Fruit fly (Drosophila melanogaster) whole organism, embryonic: ENCODE data around the gene CG10621.

Source experiments
- Aef1 ChIP-seq: fragments of 200-800 bp; sonication (Bioruptor generic); IDR thresholded peaks from 3 replicates; pipeline ENCODE4 v1.3.6; 2022; ENCODE audit warnings: missing biosample characterization, missing genetic modification characterization
- Bgb ChIP-seq: fragments of 200-800 bp; sonication (Bioruptor generic); IDR thresholded peaks from 2 replicates; pipeline ENCODE4 v1.3.6; 2022; ENCODE audit warnings: missing biosample characterization, missing genetic modification characterization; ENCODE audit not compliant: partially characterized antibody
- CG10274 ChIP-seq: fragments of 200-800 bp; sonication (Bioruptor generic); optimal IDR thresholded peaks from 3 replicates; lab custom pipeline; 2017; ENCODE audit warnings: missing biosample characterization, mild to moderate bottlenecking, missing genetic modification characterization
- CG10321 ChIP-seq: fragments of 200-800 bp; sonication (Bioruptor generic); IDR thresholded peaks from 2 replicates; pipeline ENCODE4 v1.3.6; 2022; ENCODE audit warnings: missing biosample characterization, missing genetic modification characterization
- CG11695 ChIP-seq: fragments of 200-800 bp; sonication (Bioruptor generic); IDR thresholded peaks from 3 replicates; pipeline ENCODE4 v1.3.6; 2022; ENCODE audit warnings: missing biosample characterization, missing genetic modification characterization
- CG12299 ChIP-seq: fragments of 200-800 bp; sonication (Bioruptor generic); optimal IDR thresholded peaks from 2 replicates; lab custom pipeline; 2018; ENCODE audit warnings: missing biosample characterization, mild to moderate bottlenecking, missing genetic modification characterization
- CG13123 ChIP-seq: fragments of 200-800 bp; sonication (Bioruptor generic); optimal IDR thresholded peaks from 2 replicates; lab custom pipeline; 2016; ENCODE audit warnings: missing biosample characterization, missing genetic modification characterization
- CG14860 ChIP-seq: fragments of 200-800 bp; sonication (Bioruptor generic); IDR thresholded peaks from 3 replicates; pipeline ENCODE4 v1.3.6; 2022; ENCODE audit warnings: missing biosample characterization, missing genetic modification characterization; ENCODE audit not compliant: partially characterized antibody
- CG15073 ChIP-seq: fragments of 200-800 bp; sonication (Bioruptor generic); optimal IDR thresholded peaks from 2 replicates; lab custom pipeline; 2016; ENCODE audit warnings: missing biosample characterization, missing genetic modification characterization
- CG1529 ChIP-seq: fragments of 200-800 bp; sonication (Bioruptor generic); optimal IDR thresholded peaks from 3 replicates; lab custom pipeline; 2018; ENCODE audit warnings: missing biosample characterization, missing genetic modification characterization
- CG16779 ChIP-seq: fragments of 200-800 bp; sonication (Bioruptor generic); IDR thresholded peaks from 2 replicates; pipeline ENCODE4 v1.3.6; 2022; ENCODE audit warnings: missing biosample characterization, missing genetic modification characterization
- CG17328 ChIP-seq: fragments of 200-800 bp; sonication (Bioruptor generic); IDR thresholded peaks from 2 replicates; pipeline ENCODE4 v1.3.6; 2022; ENCODE audit warnings: missing biosample characterization, missing genetic modification characterization
- CG18476 ChIP-seq: fragments of 200-800 bp; sonication (Bioruptor generic); optimal IDR thresholded peaks from 2 replicates; lab custom pipeline; 2016; ENCODE audit warnings: missing biosample characterization, mild to moderate bottlenecking, missing genetic modification characterization
- CG31441 ChIP-seq: fragments of 200-800 bp; sonication (Bioruptor generic); IDR thresholded peaks from 2 replicates; pipeline ENCODE4 v1.3.6; 2022; ENCODE audit warnings: missing biosample characterization, missing genetic modification characterization
- CG8359 ChIP-seq: fragments of 200-800 bp; sonication (Bioruptor generic); optimal IDR thresholded peaks from 2 replicates; lab custom pipeline; 2017; ENCODE audit warnings: missing biosample characterization, mild to moderate bottlenecking, missing genetic modification characterization, borderline replicate concordance
- CG8765 ChIP-seq: fragments of 200-800 bp; sonication (Bioruptor generic); IDR thresholded peaks from 2 replicates; pipeline ENCODE4 v1.3.6; 2022; ENCODE audit warnings: missing biosample characterization, missing genetic modification characterization
- CG9797 ChIP-seq: fragments of 200-800 bp; sonication (Bioruptor generic); optimal IDR thresholded peaks from 3 replicates; lab custom pipeline; 2018; ENCODE audit warnings: missing biosample characterization, mild to moderate bottlenecking, missing genetic modification characterization
- D19B ChIP-seq: fragments of 200-800 bp; sonication (Bioruptor generic); optimal IDR thresholded peaks from 2 replicates; lab custom pipeline; 2017; ENCODE audit warnings: missing biosample characterization, mild to moderate bottlenecking, missing genetic modification characterization
- Dad ChIP-seq: fragments of 200-800 bp; sonication (Bioruptor generic); optimal IDR thresholded peaks from 3 replicates; lab custom pipeline; 2016; ENCODE audit warnings: missing biosample characterization, missing genetic modification characterization
- ERR ChIP-seq: fragments of 200-800 bp; sonication (Bioruptor generic); optimal IDR thresholded peaks from 2 replicates; lab custom pipeline; 2016; ENCODE audit warnings: missing biosample characterization, missing genetic modification characterization
- HLH54F ChIP-seq: fragments of 200-800 bp; sonication (Bioruptor generic); optimal IDR thresholded peaks from 3 replicates; lab custom pipeline; 2016; ENCODE audit warnings: missing biosample characterization, missing genetic modification characterization
- Mes4 ChIP-seq: fragments of 200-800 bp; sonication (Bioruptor generic); optimal IDR thresholded peaks from 2 replicates; lab custom pipeline; 2016; ENCODE audit warnings: missing biosample characterization, missing genetic modification characterization
- Neu2 ChIP-seq: fragments of 200-800 bp; sonication (Bioruptor generic); optimal IDR thresholded peaks from 3 replicates; lab custom pipeline; 2016; ENCODE audit warnings: missing biosample characterization, missing genetic modification characterization, borderline replicate concordance
- NfI ChIP-seq: fragments of 200-800 bp; sonication (Bioruptor generic); optimal IDR thresholded peaks from 3 replicates; lab custom pipeline; 2018; ENCODE audit warnings: missing biosample characterization, mild to moderate bottlenecking, missing genetic modification characterization, moderate library complexity
- Ptx1 ChIP-seq: fragments of 200-800 bp; sonication (Bioruptor generic); IDR thresholded peaks from 2 replicates; pipeline ENCODE4 v1.3.6; 2022; ENCODE audit warnings: missing biosample characterization, missing genetic modification characterization
- Side ChIP-seq: fragments of 200-800 bp; sonication (Bioruptor generic); optimal IDR thresholded peaks from 2 replicates; lab custom pipeline; 2016; ENCODE audit warnings: missing biosample characterization, missing genetic modification characterization
- Spps ChIP-seq: fragments of 200-800 bp; sonication (Bioruptor generic); optimal IDR thresholded peaks from 2 replicates; lab custom pipeline; 2018; ENCODE audit warnings: missing biosample characterization, mild to moderate bottlenecking, missing genetic modification characterization
- Usf ChIP-seq: fragments of 200-800 bp; sonication (Bioruptor generic); optimal IDR thresholded peaks from 2 replicates; lab custom pipeline; 2017; ENCODE audit warnings: missing genotype, missing biosample characterization, missing genetic modification characterization
- ap ChIP-seq: fragments of 200-800 bp; sonication (Bioruptor generic); IDR thresholded peaks from 2 replicates; pipeline ENCODE4 v1.3.6; 2022; ENCODE audit warnings: missing biosample characterization, missing genetic modification characterization
- ase ChIP-seq: fragments of 200-800 bp; sonication (Bioruptor generic); IDR thresholded peaks from 3 replicates; pipeline ENCODE4 v1.3.6; 2022; ENCODE audit warnings: missing biosample characterization, missing genetic modification characterization
- bbx ChIP-seq: fragments of 200-800 bp; sonication (Bioruptor generic); IDR thresholded peaks from 2 replicates; pipeline ENCODE4 v1.3.6; 2022; ENCODE audit warnings: missing biosample characterization, missing genetic modification characterization; ENCODE audit not compliant: partially characterized antibody
- bsh ChIP-seq, 2 experiments: fragments of 200-800 bp; sonication (Bioruptor generic); optimal IDR thresholded peaks; 2 replicates each; lab custom pipeline; 2017 to 2018; ENCODE audit warnings: mild to moderate bottlenecking in 2 of 2, missing biosample characterization in 2 of 2, missing genetic modification characterization in 2 of 2, moderate library complexity in 1 of 2
- cato ChIP-seq: fragments of 200-800 bp; sonication (Bioruptor generic); optimal IDR thresholded peaks from 2 replicates; lab custom pipeline; 2016; ENCODE audit warnings: missing biosample characterization, missing genetic modification characterization, borderline replicate concordance
- dan ChIP-seq: fragments of 200-800 bp; sonication (Bioruptor generic); IDR thresholded peaks from 2 replicates; pipeline ENCODE4 v1.3.6; 2022; ENCODE audit warnings: missing biosample characterization, missing genetic modification characterization
- dm ChIP-seq: fragments of 200-800 bp; sonication (Bioruptor generic); optimal IDR thresholded peaks from 3 replicates; lab custom pipeline; 2016; ENCODE audit warnings: missing biosample characterization, missing genetic modification characterization
- dpn ChIP-seq, 2 experiments: fragments of 200-800 bp; sonication (Bioruptor generic); optimal IDR thresholded peaks; 3 replicates each; lab custom pipeline; 2016; ENCODE audit warnings: missing biosample characterization in 2 of 2, missing genetic modification characterization in 2 of 2
- fu2 ChIP-seq: fragments of 200-800 bp; sonication (Bioruptor generic); optimal IDR thresholded peaks from 2 replicates; lab custom pipeline; 2016; ENCODE audit warnings: missing biosample characterization, missing genetic modification characterization
- gfzf ChIP-seq: fragments of 200-800 bp; sonication (Bioruptor generic); optimal IDR thresholded peaks from 2 replicates; lab custom pipeline; 2016; ENCODE audit warnings: missing biosample characterization, mild to moderate bottlenecking, missing genetic modification characterization, moderate library complexity
- kay ChIP-seq: fragments of 200-800 bp; sonication (Bioruptor generic); optimal IDR thresholded peaks from 2 replicates; lab custom pipeline; 2016; ENCODE audit warnings: missing biosample characterization, missing genetic modification characterization
- lola ChIP-seq, 3 experiments: fragments of >200 bp in 2 of 3; fragments of 200-800 bp in 1 of 3; sonication (Bioruptor generic) in 1 of 3; optimal IDR thresholded peaks; 2 replicates each; lab custom pipeline; 2017 to 2019; ENCODE audit warnings: missing biosample characterization in 3 of 3, missing genetic modification characterization in 3 of 3, mild to moderate bottlenecking in 1 of 3, moderate library complexity in 1 of 3
- luna ChIP-seq: fragments of 200-800 bp; sonication (Bioruptor generic); optimal IDR thresholded peaks from 2 replicates; lab custom pipeline; 2016; ENCODE audit warnings: missing biosample characterization, missing genetic modification characterization
- mirr ChIP-seq: fragments of 200-800 bp; sonication (Bioruptor generic); optimal IDR thresholded peaks from 3 replicates; lab custom pipeline; 2018; ENCODE audit warnings: missing biosample characterization, mild to moderate bottlenecking, missing genetic modification characterization
- org-1 ChIP-seq: fragments of 200-800 bp; sonication (Bioruptor generic); optimal IDR thresholded peaks from 2 replicates; lab custom pipeline; 2017; ENCODE audit warnings: missing biosample characterization, missing genetic modification characterization
- pb ChIP-seq: fragments of 200-800 bp; sonication (Bioruptor generic); optimal IDR thresholded peaks from 3 replicates; lab custom pipeline; 2016; ENCODE audit warnings: missing biosample characterization, missing genetic modification characterization
- run ChIP-seq: fragments of 200-800 bp; sonication (Bioruptor generic); optimal IDR thresholded peaks from 3 replicates; lab custom pipeline; 2018; ENCODE audit warnings: missing biosample characterization, mild to moderate bottlenecking, missing genetic modification characterization
- scrt ChIP-seq: fragments of 200-800 bp; sonication (Bioruptor generic); optimal IDR thresholded peaks from 2 replicates; lab custom pipeline; 2018; ENCODE audit warnings: missing biosample characterization, mild to moderate bottlenecking, missing genetic modification characterization, moderate library complexity
- seq ChIP-seq: fragments of 200-800 bp; sonication (Bioruptor generic); IDR thresholded peaks from 2 replicates; pipeline ENCODE4 v1.3.6; 2022; ENCODE audit warnings: missing biosample characterization, missing genetic modification characterization
- toy ChIP-seq: fragments of 200-800 bp; sonication (Bioruptor generic); IDR thresholded peaks from 2 replicates; pipeline ENCODE4 v1.3.6; 2022; ENCODE audit warnings: missing biosample characterization, missing genetic modification characterization
- tup ChIP-seq: fragments of 200-800 bp; sonication (Bioruptor generic); optimal IDR thresholded peaks from 2 replicates; lab custom pipeline; 2016; ENCODE audit warnings: missing biosample characterization, mild to moderate bottlenecking, missing genetic modification characterization, moderate library complexity
- vvl ChIP-seq: fragments of 200-800 bp; sonication (Bioruptor generic); IDR thresholded peaks from 2 replicates; pipeline ENCODE4 v1.3.6; 2022; ENCODE audit warnings: missing biosample characterization, missing genetic modification characterization
- wdn ChIP-seq: fragments of 200-800 bp; sonication (Bioruptor generic); IDR thresholded peaks from 2 replicates; pipeline ENCODE4 v1.3.6; 2022; ENCODE audit warnings: missing biosample characterization, missing genetic modification characterization

CG10621 gene

dm6 chr2L:18981947-18982579, 27.8 kb upstream of the CG10621 start (continued):
- TF ChIP-seq CG10274 (GFP tag; lab: Kevin White, UChicago) (no peak), Aef1 (GFP tag; lab: Robert Waterston, UW) (no peak), scrt (GFP tag; lab: Kevin White, UChicago) (no peak), CG16779 (GFP tag; lab: Robert Waterston, UW) (no peak), Spps (tag; lab: Kevin White, UChicago) (peak; percentile 24), seq (GFP tag; lab: Robert Waterston, UW) (no peak), dan (GFP tag; lab: Robert Waterston, UW) (no peak), CG10321 (GFP tag; lab: Robert Waterston, UW) (no peak), mirr (no peak), run (tag; lab: Kevin White, UChicago) (no peak), CG12299 (tag; lab: Kevin White, UChicago) (no peak), Neu2 (GFP tag; lab: Kevin White, UChicago) (no peak), CG8765 (GFP tag; lab: Robert Waterston, UW) (no peak), D19B (GFP tag; lab: Kevin White, UChicago) (no peak), CG13123 (GFP tag; lab: Kevin White, UChicago) (no peak), bsh (GFP tag; optimal IDR thresholded peaks at IDR 0.05; lab: Kevin White, UChicago) (peak; percentile 65 to 75), dm (no peak), Usf (GFP tag; lab: Kevin White, UChicago) (no peak), CG1529 (GFP tag; lab: Kevin White, UChicago) (peak; percentile 29), NfI (no peak), vvl (GFP tag; lab: Robert Waterston, UW) (peak; percentile 60; the same call in 1 of the 2 replicates), lola (GFP tag; optimal IDR thresholded peaks at IDR 0.05; lab: Kevin White, UChicago) (peak in 1 of 3 experiments; percentile 40), Dad (GFP tag; lab: Kevin White, UChicago) (no peak), org-1 (GFP tag; lab: Kevin White, UChicago) (no peak), ase (GFP tag; lab: Robert Waterston, UW) (no peak), luna (GFP tag; lab: Kevin White, UChicago) (no peak), Side (GFP tag; lab: Kevin White, UChicago) (no peak), Ptx1 (0 out of 2 replicates have a peak, but pooled peaks have one; percentile 8), wdn (GFP tag; lab: Robert Waterston, UW) (no peak), Mes4 (GFP tag; lab: Kevin White, UChicago) (no peak), Bgb (GFP tag; lab: Robert Waterston, UW) (no peak), dpn (GFP tag; optimal IDR thresholded peaks at IDR 0.05; lab: Kevin White, UChicago) (peak in 1 of 2 experiments; percentile 0), CG8359 (GFP tag; lab: Kevin White, UChicago) (no peak), CG18476 (GFP tag; lab: Kevin White, UChicago) (no peak), toy (GFP tag; lab: Robert Waterston, UW) (no peak), pb (GFP tag; lab: Kevin White, UChicago) (no peak), kay (GFP tag; lab: Kevin White, UChicago) (no peak), fu2 (GFP tag; lab: Kevin White, UChicago) (no peak), CG15073 (GFP tag; lab: Kevin White, UChicago) (no peak), ap (no peak), bbx (GFP tag; lab: Robert Waterston, UW) (no peak), cato (no peak), tup (no peak), HLH54F (GFP tag; lab: Kevin White, UChicago) (no peak), CG31441 (GFP tag; lab: Robert Waterston, UW) (peak; percentile 51; the same call in 1 of the 2 replicates), CG17328 (GFP tag; lab: Robert Waterston, UW) (peak; percentile 45), gfzf (GFP tag; lab: Kevin White, UChicago) (no peak), CG11695 (GFP tag; lab: Robert Waterston, UW) (0 out of 3 replicates have a peak, but pooled peaks have one; percentile 33), CG14860 (no peak), CG9797 (GFP tag; lab: Kevin White, UChicago) (no peak), ERR (no peak)
